Fruit fly (Drosophila melanogaster): ENCODE results near the gene CG4497.

CG4497 gene

DNA sequence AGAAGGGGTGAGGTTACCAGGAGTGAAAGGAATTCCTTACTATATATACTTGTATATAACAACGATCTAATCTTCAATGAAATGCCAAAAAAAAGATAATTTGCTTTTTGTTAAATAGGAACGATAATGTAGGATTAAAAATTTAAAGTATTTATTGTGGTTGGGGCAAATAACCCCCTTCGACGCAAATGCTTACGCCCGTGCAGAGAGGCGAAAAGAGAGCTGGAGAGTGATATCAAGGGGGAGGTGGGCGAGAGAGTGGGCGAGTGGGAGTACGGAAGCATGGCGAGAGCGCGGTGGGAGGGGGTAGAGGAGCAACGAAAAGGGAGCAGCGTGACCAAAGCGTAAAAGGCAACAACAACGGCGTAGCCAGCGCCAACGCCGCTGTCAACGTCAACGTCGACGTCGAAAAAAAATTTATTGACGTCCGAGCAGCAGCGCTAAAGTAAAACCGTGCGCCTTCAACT is 5.8 kb downstream of the CG4497 start:
- no peak for TF ChIP-seq CG8478 (optimal IDR thresholded peaks at IDR 0.05)
- peak; percentile 91 for TF ChIP-seq Dll (optimal IDR thresholded peaks at IDR 0.05)

DNA sequence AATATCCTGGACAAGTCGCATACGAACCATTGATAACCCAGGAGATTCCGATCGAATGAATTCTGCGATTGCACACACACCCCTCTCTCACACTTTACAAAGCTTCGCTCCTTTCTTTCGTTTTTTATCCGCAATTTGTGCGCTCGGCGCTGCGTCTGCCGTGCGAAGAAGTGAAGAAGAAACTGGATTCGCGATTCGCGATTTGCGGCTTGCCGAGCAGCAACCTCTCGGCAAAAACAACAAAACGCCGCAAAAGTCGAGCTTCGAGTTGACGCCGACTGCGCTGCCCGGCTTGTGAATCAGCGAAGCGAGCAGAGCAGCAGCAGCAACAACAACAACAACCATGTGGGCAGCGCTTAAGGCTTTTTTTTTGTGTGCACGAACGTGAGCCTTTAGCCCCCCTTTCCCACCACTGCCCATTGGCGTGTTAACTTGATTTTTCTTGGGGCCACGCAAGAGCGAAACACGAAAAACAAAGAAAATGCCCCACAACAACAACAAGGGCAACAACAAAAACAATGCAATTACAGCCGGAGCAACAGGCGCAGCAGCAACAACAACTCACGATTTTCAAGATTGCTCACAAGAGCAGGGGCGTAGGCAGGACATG is 6.4 kb downstream of the CG4497 start:
- TF ChIP-seq CG8478 (optimal IDR thresholded peaks at IDR 0.05) (no peak), usp (GFP tag; optimal IDR thresholded peaks at IDR 0.05) (no peak), pan (optimal IDR thresholded peaks at IDR 0.05) (no peak), Dll (optimal IDR thresholded peaks at IDR 0.05) (no peak), psq (optimal IDR thresholded peaks at IDR 0.05) (no peak), EcR (GFP tag; optimal IDR thresholded peaks at IDR 0.05) (no peak)

DNA sequence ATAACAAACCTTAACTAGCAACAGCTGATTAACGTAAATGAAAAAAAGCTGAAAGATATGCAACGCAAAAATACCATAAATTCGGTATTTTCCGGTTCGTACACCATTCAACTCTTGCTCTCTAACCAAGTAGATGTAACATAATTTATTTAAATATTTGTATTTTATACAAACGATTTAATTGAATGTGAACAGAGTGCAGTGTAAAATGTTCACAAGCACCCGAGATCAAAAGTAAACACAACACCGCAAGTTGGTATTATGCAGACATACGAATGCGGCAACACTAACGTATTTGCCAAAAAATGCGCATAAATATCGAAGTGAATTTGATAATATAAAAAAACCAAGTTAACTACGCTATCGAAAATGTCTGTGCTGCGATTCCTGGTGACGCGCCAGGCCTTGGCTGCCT is 12.4 kb downstream of the CG4497 start, which contains the start of gene MICU1:
MICU1 (plus strand) TSS at position 257 of the 415 bp plus-strand sequence.
- TF ChIP-seq usp (GFP tag; optimal IDR thresholded peaks at IDR 0.05): no peak
- no peak for TF ChIP-seq EcR (GFP tag; optimal IDR thresholded peaks at IDR 0.05)
- no peak for TF ChIP-seq pan (optimal IDR thresholded peaks at IDR 0.05)
- TF ChIP-seq CG8478 (optimal IDR thresholded peaks at IDR 0.05): no peak
- TF ChIP-seq psq (optimal IDR thresholded peaks at IDR 0.05): no peak
- TF ChIP-seq Dll (optimal IDR thresholded peaks at IDR 0.05): no peak

DNA sequence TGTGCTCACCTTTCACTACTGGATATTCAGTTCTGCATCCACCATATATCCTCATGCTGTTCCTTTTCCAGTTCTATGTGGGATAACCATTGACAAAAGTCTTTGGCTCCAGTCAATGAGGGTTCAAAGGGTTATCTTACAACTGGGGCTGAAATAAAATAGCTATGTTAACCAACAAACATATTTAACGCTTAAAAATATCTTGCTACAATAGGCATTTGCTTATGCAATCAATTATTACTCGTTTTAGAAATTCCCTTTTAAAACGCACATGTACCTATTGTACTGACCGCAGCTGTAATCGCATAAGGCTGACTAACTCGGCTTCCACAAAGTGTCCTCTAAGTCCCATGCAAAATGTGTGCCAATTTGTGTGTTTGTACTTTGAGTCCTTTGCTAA is 15.1 kb downstream of the CG4497 start:
- no peak for TF ChIP-seq psq (optimal IDR thresholded peaks at IDR 0.05)

DNA sequence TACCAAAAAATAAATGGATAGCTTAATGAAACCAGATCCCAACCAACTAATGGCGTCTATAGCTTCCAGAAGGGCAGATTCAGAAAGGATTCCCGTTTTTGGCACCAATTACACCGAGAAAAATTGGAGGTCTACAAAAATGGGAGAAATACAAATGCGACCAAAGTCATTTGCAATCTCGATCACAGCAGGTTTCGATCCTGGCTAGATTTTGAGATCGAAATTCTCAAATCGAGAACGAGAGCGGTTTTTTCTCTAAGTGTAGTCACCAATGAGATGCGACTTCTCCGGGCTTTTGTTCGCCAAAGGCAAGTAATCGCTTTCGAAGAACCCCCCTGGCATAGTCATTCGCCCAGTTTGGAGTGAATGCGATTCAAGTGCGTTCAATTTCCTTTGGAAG is 18.6 kb downstream of the CG4497 start:
- TF ChIP-seq psq (optimal IDR thresholded peaks at IDR 0.05) (no peak), usp (GFP tag; optimal IDR thresholded peaks at IDR 0.05) (no peak), CG8478 (optimal IDR thresholded peaks at IDR 0.05) (no peak), EcR (GFP tag; optimal IDR thresholded peaks at IDR 0.05) (no peak), pan (optimal IDR thresholded peaks at IDR 0.05) (no peak), Dll (optimal IDR thresholded peaks at IDR 0.05) (no peak)

DNA sequence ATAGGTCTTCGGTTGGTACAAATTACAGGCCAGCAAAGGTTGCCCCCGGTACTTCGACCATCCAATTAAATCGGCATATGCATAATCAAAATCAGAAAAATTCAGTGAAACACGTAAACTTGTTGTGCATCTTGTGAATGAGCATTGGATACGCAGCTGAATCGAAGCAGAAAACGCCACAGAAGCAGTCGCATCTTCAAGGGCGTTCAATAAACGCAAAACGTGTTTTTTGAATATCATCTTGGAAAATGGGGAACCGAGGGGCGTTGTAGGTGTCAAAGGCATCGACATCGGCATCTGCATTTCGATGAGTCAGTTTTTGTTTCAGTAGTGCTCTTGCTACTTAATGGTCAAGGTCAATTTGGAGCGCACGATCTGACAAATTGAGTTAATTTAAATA is 20.0 kb downstream of the CG4497 start:
- TF ChIP-seq usp (GFP tag; optimal IDR thresholded peaks at IDR 0.05) (no peak), CG8478 (optimal IDR thresholded peaks at IDR 0.05) (no peak), psq (optimal IDR thresholded peaks at IDR 0.05) (no peak), Dll (optimal IDR thresholded peaks at IDR 0.05) (no peak), EcR (GFP tag; optimal IDR thresholded peaks at IDR 0.05) (no peak), pan (optimal IDR thresholded peaks at IDR 0.05) (no peak)

DNA sequence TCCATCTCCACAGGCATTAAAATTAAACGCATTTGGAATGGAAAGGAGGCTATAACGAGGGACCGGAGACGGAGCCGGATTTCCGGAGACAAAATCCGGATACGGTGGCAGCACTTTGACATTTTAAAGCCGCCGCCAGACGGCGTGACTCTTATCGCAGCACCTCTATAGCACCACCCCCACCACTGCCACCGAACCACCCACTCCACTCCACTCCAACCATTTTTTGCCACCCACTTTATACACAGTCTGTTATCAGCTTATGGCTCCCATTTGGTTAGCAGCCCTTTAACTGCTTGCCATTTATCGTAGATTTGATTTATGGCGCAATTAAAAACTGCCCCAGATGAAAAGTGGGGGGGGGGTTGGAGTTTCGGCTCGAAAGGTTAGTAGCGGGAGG is 25.4 kb downstream of the CG4497 start:
- no peak for TF ChIP-seq Dll (optimal IDR thresholded peaks at IDR 0.05)
- TF ChIP-seq pan (optimal IDR thresholded peaks at IDR 0.05): no peak
- TF ChIP-seq usp (GFP tag; optimal IDR thresholded peaks at IDR 0.05): no peak
- TF ChIP-seq psq (optimal IDR thresholded peaks at IDR 0.05): no peak
- no peak for TF ChIP-seq CG8478 (optimal IDR thresholded peaks at IDR 0.05)
- TF ChIP-seq EcR (GFP tag; optimal IDR thresholded peaks at IDR 0.05): no peak

DNA sequence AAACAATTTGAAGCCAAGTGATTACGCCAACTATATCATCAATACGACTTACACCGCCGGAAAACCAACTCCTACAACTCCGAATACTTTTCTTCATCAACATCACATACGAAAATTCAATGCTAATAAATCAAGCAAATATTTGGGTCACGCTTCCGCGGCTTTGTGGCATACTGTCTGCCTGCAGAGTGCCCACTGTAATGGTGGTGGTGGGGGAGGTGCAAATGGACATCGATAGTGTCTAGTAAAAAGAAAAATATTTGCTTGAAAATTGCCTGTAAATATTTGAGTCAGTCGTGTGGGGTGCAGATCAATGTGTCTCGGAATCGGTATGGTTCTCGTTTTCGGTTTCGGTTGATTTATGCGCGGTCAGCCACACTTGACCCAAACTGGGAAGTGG is 28.6 kb downstream of the CG4497 start:
- TF ChIP-seq Dll (optimal IDR thresholded peaks at IDR 0.05) (no peak), psq (optimal IDR thresholded peaks at IDR 0.05) (no peak), EcR (GFP tag; optimal IDR thresholded peaks at IDR 0.05) (no peak), usp (GFP tag; optimal IDR thresholded peaks at IDR 0.05) (no peak), pan (optimal IDR thresholded peaks at IDR 0.05) (no peak), CG8478 (optimal IDR thresholded peaks at IDR 0.05) (no peak)

DNA sequence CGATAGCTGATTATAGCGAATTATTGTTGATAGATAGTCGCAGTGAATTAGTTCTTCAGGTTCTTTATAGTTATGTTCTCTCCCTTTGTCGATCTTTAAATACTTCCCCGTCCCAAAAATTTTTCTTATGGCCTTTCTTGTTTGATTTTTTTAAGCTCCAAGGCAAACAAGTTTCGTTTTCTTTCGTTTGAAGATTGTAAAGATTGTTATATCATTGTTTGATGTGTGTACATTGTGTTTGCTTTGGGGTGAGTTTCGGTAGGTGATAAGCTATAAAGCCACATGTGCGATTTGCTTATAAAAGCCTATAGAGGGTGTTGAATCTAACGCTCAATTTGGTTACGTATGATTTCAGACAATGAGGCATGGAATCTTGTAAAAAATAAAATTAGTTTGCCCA is 35.6 kb downstream of the CG4497 start:
- TF ChIP-seq CG8478 (optimal IDR thresholded peaks at IDR 0.05): no peak
- no peak for TF ChIP-seq psq (optimal IDR thresholded peaks at IDR 0.05)

DNA sequence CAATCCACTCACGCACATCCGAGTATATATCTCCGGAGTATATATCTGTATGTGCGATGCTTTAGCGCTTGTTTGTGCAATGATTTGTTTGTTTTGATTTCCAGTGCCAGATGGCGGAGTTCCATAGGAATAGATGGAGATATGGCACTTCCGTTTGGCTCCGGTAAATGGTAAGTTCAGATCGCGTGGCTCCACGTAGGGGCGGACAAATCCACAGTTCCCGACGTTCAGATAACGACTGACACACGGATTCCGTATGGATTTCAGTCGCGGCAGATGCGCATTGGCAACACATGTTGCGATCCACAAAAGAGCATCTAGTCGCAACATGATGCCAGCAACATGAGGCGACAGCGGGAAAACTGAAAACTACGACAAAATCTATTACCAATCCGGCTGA is 36.9 kb downstream of the CG4497 start, which contains the start of gene Pvf3:
Pvf3 (minus strand) TSS at position 240 of the 400 bp plus-strand sequence.
- no peak for TF ChIP-seq usp (GFP tag; optimal IDR thresholded peaks at IDR 0.05)
- TF ChIP-seq pan (optimal IDR thresholded peaks at IDR 0.05): no peak

DNA sequence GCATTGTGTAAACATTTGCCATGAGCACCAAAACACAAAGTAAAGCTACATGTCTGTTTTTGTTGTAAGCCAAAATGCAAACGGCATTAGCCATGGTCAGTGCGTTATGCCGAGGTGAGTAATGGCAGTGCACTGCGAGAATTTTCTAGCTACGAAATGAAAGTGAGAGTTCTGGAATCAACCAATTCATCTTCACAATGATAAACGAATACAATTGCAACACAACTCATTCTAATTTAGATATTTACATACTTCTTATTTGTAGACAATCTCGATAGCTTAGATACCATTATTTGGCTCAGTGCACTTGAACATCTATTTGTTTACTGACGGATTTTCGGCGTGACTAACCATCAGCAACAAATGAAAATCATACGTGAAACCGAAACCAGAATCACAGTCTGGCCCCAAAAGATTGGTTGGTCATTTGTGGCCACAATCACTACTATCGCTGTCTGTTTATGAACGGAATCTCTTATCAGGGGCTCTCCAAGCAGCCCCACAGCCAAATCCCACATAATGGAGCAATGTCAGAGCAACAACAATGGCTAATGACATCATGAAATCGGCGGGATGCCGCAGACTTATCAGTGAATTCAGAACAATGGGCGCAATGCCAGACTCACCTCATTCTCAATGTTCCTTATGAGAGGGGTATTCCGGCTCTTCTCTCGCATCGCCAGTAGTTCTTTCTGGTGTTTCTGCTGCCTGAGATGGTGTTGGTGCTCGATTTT is 39.4 kb downstream of the CG4497 start:
- no peak for TF ChIP-seq usp (GFP tag; optimal IDR thresholded peaks at IDR 0.05)
- TF ChIP-seq Dll (optimal IDR thresholded peaks at IDR 0.05): no peak
- no peak for TF ChIP-seq CG8478 (optimal IDR thresholded peaks at IDR 0.05)
- no peak for TF ChIP-seq psq (optimal IDR thresholded peaks at IDR 0.05)
- TF ChIP-seq pan (optimal IDR thresholded peaks at IDR 0.05): no peak
- no peak for TF ChIP-seq EcR (GFP tag; optimal IDR thresholded peaks at IDR 0.05)

DNA sequence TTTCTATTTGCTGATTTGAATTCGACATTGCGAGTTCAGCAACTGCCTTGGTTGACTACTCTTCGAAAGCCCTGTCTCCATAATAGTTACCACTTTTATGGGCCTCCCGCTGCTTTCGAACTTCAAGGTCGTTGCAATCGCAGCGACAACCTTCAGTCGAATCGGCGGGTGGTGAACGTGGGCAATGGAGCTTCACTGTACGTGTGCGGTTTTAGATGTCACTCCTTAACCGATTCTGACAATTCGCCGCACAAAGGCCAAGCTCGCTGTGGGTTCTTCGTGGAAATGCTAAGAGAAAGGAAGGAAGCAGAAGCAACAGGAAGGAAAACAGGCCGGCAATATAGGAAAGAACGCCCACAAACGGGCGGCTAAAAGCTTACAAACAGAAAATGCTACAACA is 42.1 kb downstream of the CG4497 start:
- TF ChIP-seq CG8478 (optimal IDR thresholded peaks at IDR 0.05) (no peak), psq (optimal IDR thresholded peaks at IDR 0.05) (no peak), Dll (optimal IDR thresholded peaks at IDR 0.05) (no peak), EcR (GFP tag; optimal IDR thresholded peaks at IDR 0.05) (no peak), pan (optimal IDR thresholded peaks at IDR 0.05) (no peak), usp (GFP tag; optimal IDR thresholded peaks at IDR 0.05) (no peak)

DNA sequence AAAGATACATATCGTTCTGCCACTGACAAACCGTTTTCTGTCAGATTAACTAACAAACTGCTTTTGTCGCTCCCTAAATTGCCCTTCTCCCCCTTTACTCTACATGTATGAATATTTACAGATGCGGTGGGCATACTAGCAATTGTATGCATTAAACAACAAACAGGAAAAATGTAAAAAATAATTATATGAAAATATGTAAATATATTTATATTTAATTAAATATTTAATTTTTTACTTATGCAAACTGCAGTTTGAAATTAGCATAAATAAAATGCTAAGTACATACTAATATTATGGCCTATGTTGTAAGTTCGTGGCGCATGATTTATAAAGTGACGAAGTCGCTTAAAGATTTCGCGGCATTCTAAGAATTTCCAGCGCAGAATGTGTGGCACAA is 43.6 kb downstream of the CG4497 start:
- TF ChIP-seq Dll (optimal IDR thresholded peaks at IDR 0.05) (no peak), psq (optimal IDR thresholded peaks at IDR 0.05) (no peak), CG8478 (optimal IDR thresholded peaks at IDR 0.05) (no peak), usp (GFP tag; optimal IDR thresholded peaks at IDR 0.05) (no peak), pan (optimal IDR thresholded peaks at IDR 0.05) (no peak)

Data from whole organism.